Worm (Caenorhabditis elegans) whole organism, L2 larva: ENCODE results near the gene srbc-13.
"Not testable (repeated sequence)": the region's sequence is repeated elsewhere in the genome, so short reads cannot be mapped to it uniquely, and the experiment has no call there.

Source experiments
- aly-2 ChIP-seq: fragments of 150-350 bp; optimal IDR thresholded peaks from 2 replicates; lab custom pipeline; 2014; ENCODE audit warnings: missing biosample characterization, missing genetic modification characterization
- ama-1 ChIP-seq: fragments of 150-350 bp; optimal IDR thresholded peaks from 2 replicates; lab custom pipeline; 2018; ENCODE audit warnings: inconsistent platforms
- ceh-16 ChIP-seq: fragments of 150-350 bp; optimal IDR thresholded peaks from 2 replicates; lab custom pipeline; 2014; ENCODE audit warnings: missing biosample characterization, missing genetic modification characterization
- ceh-82 ChIP-seq: fragments of 150-350 bp; optimal IDR thresholded peaks from 2 replicates; lab custom pipeline; 2014; ENCODE audit warnings: missing biosample characterization, missing genetic modification characterization
- fos-1 ChIP-seq: fragments of 150-350 bp; optimal IDR thresholded peaks from 2 replicates; lab custom pipeline; 2014; ENCODE audit warnings: missing biosample characterization, missing genetic modification characterization
- lin-39 ChIP-seq: fragments of 150-350 bp; optimal IDR thresholded peaks from 2 replicates; lab custom pipeline; 2014; ENCODE audit warnings: missing biosample characterization, missing genetic modification reagents, missing genetic modification characterization
- lsy-2 ChIP-seq, 2 experiments: fragments of 150-350 bp in 1 of 2; sonication (generic microtip) in 1 of 2; optimal IDR thresholded peaks; 2 replicates each; lab custom pipeline; 2014 to 2017; ENCODE audit warnings: missing biosample characterization in 2 of 2, missing genetic modification characterization in 2 of 2
- nhr-10 ChIP-seq: sonication (generic microtip); optimal IDR thresholded peaks from 2 replicates; lab custom pipeline; 2017; ENCODE audit warnings: missing biosample characterization, missing genetic modification characterization
- nhr-11 ChIP-seq: fragments of 150-350 bp; optimal IDR thresholded peaks from 2 replicates; lab custom pipeline; 2014; ENCODE audit warnings: missing biosample characterization, missing genetic modification characterization
- nhr-237 ChIP-seq: fragments of 150-350 bp; optimal IDR thresholded peaks from 2 replicates; lab custom pipeline; 2014; ENCODE audit warnings: missing biosample characterization, missing genetic modification characterization
- nhr-25 ChIP-seq: fragments of 150-350 bp; sonication (generic microtip); optimal IDR thresholded peaks from 3 replicates; lab custom pipeline; 2014; ENCODE audit warnings: missing biosample characterization, missing genetic modification characterization
- nhr-6 ChIP-seq: fragments of 150-350 bp; optimal IDR thresholded peaks from 2 replicates; lab custom pipeline; 2014; ENCODE audit warnings: missing biosample characterization, missing genetic modification characterization
- nhr-77 ChIP-seq: fragments of 150-350 bp; optimal IDR thresholded peaks from 2 replicates; lab custom pipeline; 2014; ENCODE audit warnings: missing biosample characterization, missing genetic modification characterization
- peb-1 ChIP-seq: fragments of 150-350 bp; optimal IDR thresholded peaks from 2 replicates; lab custom pipeline; 2014; ENCODE audit warnings: missing biosample characterization, missing genetic modification characterization
- sem-4 ChIP-seq: fragments of 150-350 bp; optimal IDR thresholded peaks from 2 replicates; lab custom pipeline; 2014; ENCODE audit warnings: missing biosample characterization, missing genetic modification reagents, missing genetic modification characterization
- unc-55 ChIP-seq: fragments of 150-350 bp; sonication (generic microtip); optimal IDR thresholded peaks from 3 replicates; lab custom pipeline; 2014; ENCODE audit warnings: missing biosample characterization, missing genetic modification reagents, missing genetic modification characterization
- zag-1 ChIP-seq: fragments of 150-350 bp; optimal IDR thresholded peaks from 2 replicates; lab custom pipeline; 2014; ENCODE audit warnings: missing biosample characterization, missing genetic modification characterization

The srbc-13 gene

DNA sequence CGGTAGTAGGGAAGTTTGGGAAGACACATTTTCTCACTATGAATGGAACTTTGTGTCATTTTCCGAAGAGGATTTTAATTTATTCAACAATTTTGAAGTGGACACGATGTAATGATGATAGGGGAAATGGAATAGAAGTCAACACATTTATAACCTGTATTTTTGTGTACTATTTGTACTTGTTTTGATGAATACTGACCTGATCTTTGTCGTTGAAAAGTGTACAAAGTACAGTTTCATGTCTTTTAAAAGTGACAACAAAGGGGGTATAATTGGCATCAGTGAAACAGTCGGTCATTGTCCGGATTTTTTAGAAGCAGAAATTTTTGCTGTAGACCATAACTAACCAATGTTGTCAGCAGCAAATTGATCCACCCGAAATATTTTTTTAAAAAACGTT lies 41.6 kb downstream of the srbc-13 start, which contains the start of gene T02B11.6:
Gene T02B11.6, minus strand, starts transcription at position 101 of the 400 bp plus-strand sequence.
- no peak for TF ChIP-seq ama-1 (lab: Kevin White, UChicago)

ce11 chrV:890423-890822 lies 42.8 kb downstream of the srbc-13 start, which contains the start of gene srlf-21:
srlf-21 (minus strand) TSS chrV:890523.
- TF ChIP-seq nhr-6 (tag; lab: Kevin White, UChicago) (no peak), nhr-25 (tag; lab: Kevin White, UChicago) (no peak), peb-1 (tag; lab: Kevin White, UChicago) (no peak), nhr-10 (tag; lab: Kevin White, UChicago) (no peak), fos-1 (no peak), lin-39 (tag; lab: Kevin White, UChicago) (no peak), ceh-82 (tag; lab: Kevin White, UChicago) (no peak)

- TF ChIP-seq peb-1, nhr-237, ceh-16 (tag; lab: Kevin White, UChicago): not testable (repeated sequence)
Measured at ce11 chrV:890835-891234, 43.2 kb downstream of the srbc-13 start, which contains the start of gene srlf-22. srlf-22 (plus strand) TSS chrV:891135.

ce11 chrV:893437-894018 lies 45.9 kb downstream of the srbc-13 start, which contains the start of the genes srlf-23 and srlf-20:
srlf-23 (minus strand) TSS chrV:893537.
srlf-20 (plus strand) TSS chrV:893968.
- TF ChIP-seq nhr-11 (tag; lab: Kevin White, UChicago), result no peak
- no peak for TF ChIP-seq nhr-77 (tag; lab: Kevin White, UChicago)
- TF ChIP-seq sem-4 (tag; lab: Kevin White, UChicago), result no peak
- TF ChIP-seq zag-1 (tag; lab: Kevin White, UChicago), result no peak
- no peak for TF ChIP-seq aly-2 (tag; lab: Kevin White, UChicago)
- no peak for TF ChIP-seq unc-55 (GFP tag; lab: Kevin White, UChicago)
- no peak for TF ChIP-seq ceh-82 (tag; lab: Kevin White, UChicago)
- TF ChIP-seq nhr-237 (tag; lab: Kevin White, UChicago), result no peak
- no peak for TF ChIP-seq lsy-2 (tag; optimal IDR thresholded peaks at IDR 0.05; lab: Kevin White, UChicago)
